Worm (Caenorhabditis elegans) whole organism, L4 larva: Measurements from ENCODE around the gene ZK418.10.
A peak's percentile ranks its signal among the peaks of the same experiment; 100 is the strongest.

Experiments used
- F26F4.8 ChIP-seq: fragments of 200-800 bp; sonication (Bioruptor generic); conservative IDR thresholded peaks from 2 replicates; pipeline ENCODE4 v1.3.6; 2022; ENCODE audit warnings: missing genetic modification characterization, missing compliant biosample characterization
- T26A8.4 ChIP-seq: fragments of 200-800 bp; sonication (Bioruptor generic); IDR thresholded peaks from 2 replicates; pipeline ENCODE4 v1.3.6; 2022; ENCODE audit warnings: missing genetic modification characterization, missing compliant biosample characterization
- Y48G9A.11 ChIP-seq: fragments of 200-800 bp; sonication (Bioruptor generic); IDR thresholded peaks from 2 replicates; pipeline ENCODE4 v1.3.6; 2022; ENCODE audit warnings: missing genetic modification reagents, missing genetic modification characterization, missing compliant biosample characterization
- Y5F2A.4 ChIP-seq: fragments of 200-800 bp; sonication (Bioruptor generic); optimal IDR thresholded peaks from 2 replicates; lab custom pipeline; 2018; ENCODE audit warnings: mild to moderate bottlenecking, missing genetic modification characterization, missing compliant biosample characterization
- Y75B8A.6 ChIP-seq: fragments of 200-800 bp; sonication (Bioruptor generic); IDR thresholded peaks from 2 replicates; pipeline ENCODE4 v1.3.6; 2022; ENCODE audit warnings: missing genetic modification reagents, missing genetic modification characterization, missing compliant biosample characterization
- aha-1 ChIP-seq: fragments of 150-350 bp; peaks from one replicate; lab custom pipeline; 2014; ENCODE audit warnings: missing biosample characterization, missing genetic modification characterization
- aly-2 ChIP-seq: sonication (generic microtip); optimal IDR thresholded peaks from 2 replicates; lab custom pipeline; 2018; ENCODE audit warnings: missing biosample characterization, missing genetic modification characterization
- ama-1 ChIP-seq: fragments of 150-350 bp; optimal IDR thresholded peaks from 2 replicates; lab custom pipeline; 2014; ENCODE audit warnings: inconsistent platforms, mixed read lengths
- arid-1 ChIP-seq: fragments of 200-800 bp; sonication (Bioruptor generic); conservative IDR thresholded peaks from 2 replicates; pipeline ENCODE4 v1.3.6; 2022; ENCODE audit warnings: missing genetic modification reagents, missing genetic modification characterization, missing compliant biosample characterization
- ceh-20 ChIP-seq: fragments of 200-800 bp; sonication (Bioruptor generic); IDR thresholded peaks from 2 replicates; pipeline ENCODE4 v1.3.6; 2022; ENCODE audit warnings: missing genetic modification reagents, missing genetic modification characterization, missing compliant biosample characterization
- ceh-28 ChIP-seq: fragments of 150-350 bp; optimal IDR thresholded peaks from 2 replicates; lab custom pipeline; 2014; ENCODE audit warnings: missing biosample characterization, missing genetic modification reagents, missing genetic modification characterization
- ceh-62 ChIP-seq: sonication (generic microtip); optimal IDR thresholded peaks from 2 replicates; lab custom pipeline; 2017; ENCODE audit warnings: missing biosample characterization, missing genetic modification characterization
- ctbp-1 ChIP-seq: fragments of 200-800 bp; sonication (Bioruptor generic); IDR thresholded peaks from 2 replicates; pipeline ENCODE4 v1.3.6; 2022; ENCODE audit warnings: missing genetic modification reagents, missing genetic modification characterization, missing compliant biosample characterization
- daf-12 ChIP-seq: fragments of 150-350 bp; optimal IDR thresholded peaks from 2 replicates; lab custom pipeline; 2014; ENCODE audit warnings: missing biosample characterization, missing genetic modification reagents, missing genetic modification characterization
- daf-16 ChIP-seq, 3 experiments: sonication (generic microtip); optimal IDR thresholded peaks; 2 replicates each; lab custom pipeline; 2016 to 2017; ENCODE audit warnings: missing genetic modification characterization in 3 of 3, missing genetic modification reagents in 3 of 3, mild to moderate bottlenecking in 2 of 3, missing compliant biosample characterization in 2 of 3, missing biosample characterization in 1 of 3, moderate library complexity in 1 of 3
- daf-8 ChIP-seq: fragments of 200-800 bp; sonication (Bioruptor generic); IDR thresholded peaks from 2 replicates; pipeline ENCODE4 v1.3.6; 2022; ENCODE audit warnings: missing genetic modification characterization, missing compliant biosample characterization
- dve-1 ChIP-seq: sonication (generic microtip); optimal IDR thresholded peaks from 2 replicates; lab custom pipeline; 2017; ENCODE audit warnings: antibody characterized with exemption, mild to moderate bottlenecking, missing genetic modification characterization, missing compliant biosample characterization; ENCODE audit not compliant: insufficient read depth
- fos-1 ChIP-seq: fragments of 150-350 bp; optimal IDR thresholded peaks from 2 replicates; lab custom pipeline; 2014; ENCODE audit warnings: missing biosample characterization, missing genetic modification characterization
- gei-8 ChIP-seq: fragments of 200-800 bp; sonication (Bioruptor generic); optimal IDR thresholded peaks from 2 replicates; lab custom pipeline; 2018; ENCODE audit warnings: mild to moderate bottlenecking, missing genetic modification characterization, missing compliant biosample characterization
- lim-7 ChIP-seq: fragments of 200-800 bp; sonication (Bioruptor generic); IDR thresholded peaks from 2 replicates; pipeline ENCODE4 v1.3.6; 2022; ENCODE audit warnings: missing genetic modification characterization, missing compliant biosample characterization
- lin-13 ChIP-seq: fragments of 150-350 bp; optimal IDR thresholded peaks from 2 replicates; lab custom pipeline; 2014; ENCODE audit warnings: missing biosample characterization, missing genetic modification reagents, missing genetic modification characterization
- lin-15B ChIP-seq: fragments of 150-350 bp; sonication (generic microtip); optimal IDR thresholded peaks from 3 replicates; lab custom pipeline; 2014; ENCODE audit warnings: missing biosample characterization, missing genetic modification characterization
- lin-29 ChIP-seq: fragments of 200-800 bp; sonication (Bioruptor generic); IDR thresholded peaks from 2 replicates; pipeline ENCODE4 v1.3.6; 2022; ENCODE audit warnings: missing genetic modification reagents, missing genetic modification characterization, missing compliant biosample characterization
- lin-38 ChIP-seq: fragments of 200-800 bp; sonication (Bioruptor generic); IDR thresholded peaks from 2 replicates; pipeline ENCODE4 v1.3.6; 2022; ENCODE audit warnings: missing genetic modification reagents, missing genetic modification characterization, missing compliant biosample characterization
- lir-3 ChIP-seq: sonication (generic microtip); optimal IDR thresholded peaks from 2 replicates; lab custom pipeline; 2016; ENCODE audit warnings: mild to moderate bottlenecking, missing genetic modification characterization, missing compliant biosample characterization
- lsy-2 ChIP-seq, 2 experiments: fragments of 150-350 bp in 1 of 2; sonication (generic microtip) in 1 of 2; optimal IDR thresholded peaks; 2 replicates each; lab custom pipeline; 2014 to 2017; ENCODE audit warnings: missing biosample characterization in 2 of 2, missing genetic modification characterization in 2 of 2
- mes-2 ChIP-seq: sonication (generic microtip); optimal IDR thresholded peaks from 2 replicates; lab custom pipeline; 2016; ENCODE audit warnings: missing genotype, mild to moderate bottlenecking, missing genetic modification characterization, missing compliant biosample characterization; ENCODE audit not compliant: poor library complexity, severe bottlenecking
- mxl-3 ChIP-seq: fragments of 200-800 bp; sonication (Bioruptor generic); optimal IDR thresholded peaks from 2 replicates; lab custom pipeline; 2018; ENCODE audit warnings: mild to moderate bottlenecking, missing genetic modification characterization, missing compliant biosample characterization
- nhr-10 ChIP-seq: fragments of 150-350 bp; optimal IDR thresholded peaks from 2 replicates; lab custom pipeline; 2014; ENCODE audit warnings: missing biosample characterization, missing genetic modification characterization
- nhr-102 ChIP-seq: sonication (generic microtip); optimal IDR thresholded peaks from 2 replicates; lab custom pipeline; 2016; ENCODE audit warnings: mild to moderate bottlenecking, missing genetic modification characterization, moderate library complexity, missing compliant biosample characterization
- nhr-11 ChIP-seq: fragments of 150-350 bp; optimal IDR thresholded peaks from 2 replicates; lab custom pipeline; 2014; ENCODE audit warnings: missing biosample characterization, missing genetic modification characterization
- nhr-111 ChIP-seq: fragments of 200-800 bp; sonication (Bioruptor generic); optimal IDR thresholded peaks from 2 replicates; lab custom pipeline; 2018; ENCODE audit warnings: mild to moderate bottlenecking, missing genetic modification characterization, missing compliant biosample characterization
- nhr-237 ChIP-seq: sonication (generic microtip); optimal IDR thresholded peaks from 2 replicates; lab custom pipeline; 2017; ENCODE audit warnings: missing biosample characterization, missing genetic modification characterization
- nhr-28 ChIP-seq: fragments of 150-350 bp; optimal IDR thresholded peaks from 2 replicates; lab custom pipeline; 2014; ENCODE audit warnings: missing biosample characterization, missing genetic modification characterization
- nhr-41 ChIP-seq: fragments of 200-800 bp; sonication (Bioruptor generic); IDR thresholded peaks from 2 replicates; pipeline ENCODE4 v1.3.6; 2022; ENCODE audit warnings: missing genetic modification reagents, missing genetic modification characterization, missing compliant biosample characterization
- pha-4 ChIP-seq, 2 experiments: fragments of 150-350 bp in 1 of 2; fragments of 200-800 bp in 1 of 2; sonication (Bioruptor generic) in 1 of 2; IDR thresholded peaks in 1 of 2; optimal IDR thresholded peaks in 1 of 2; 2 replicates each; pipeline versions ENCODE4 v1.3.6 to Lab custom; 2014 to 2022; ENCODE audit warnings: missing genetic modification characterization in 2 of 2, missing genetic modification reagents in 2 of 2, missing biosample characterization in 1 of 2, missing compliant biosample characterization in 1 of 2
- pqm-1 ChIP-seq: sonication (generic microtip); optimal IDR thresholded peaks from 2 replicates; lab custom pipeline; 2017; ENCODE audit warnings: missing biosample characterization, missing genetic modification characterization
- rbr-2 ChIP-seq: sonication (generic microtip); optimal IDR thresholded peaks from 2 replicates; lab custom pipeline; 2016; ENCODE audit warnings: missing genotype, missing genetic modification characterization, missing compliant biosample characterization
- sdz-12 ChIP-seq: fragments of 200-800 bp; sonication (Bioruptor generic); optimal IDR thresholded peaks from 2 replicates; lab custom pipeline; 2018; ENCODE audit warnings: mild to moderate bottlenecking, missing genetic modification characterization, missing compliant biosample characterization
- snpc-1.2 ChIP-seq: fragments of 200-800 bp; sonication (Bioruptor generic); IDR thresholded peaks from 2 replicates; pipeline ENCODE4 v1.3.6; 2022; ENCODE audit warnings: missing genetic modification reagents, missing genetic modification characterization, missing compliant biosample characterization
- snpc-4 ChIP-seq: fragments of 150-350 bp; optimal IDR thresholded peaks from 2 replicates; lab custom pipeline; 2014; ENCODE audit warnings: missing biosample characterization, missing genetic modification characterization
- spr-1 ChIP-seq: sonication (generic microtip); optimal IDR thresholded peaks from 2 replicates; lab custom pipeline; 2016; ENCODE audit warnings: mild to moderate bottlenecking, missing genetic modification characterization, missing compliant biosample characterization
- spr-3 ChIP-seq: fragments of 200-800 bp; sonication (Bioruptor generic); optimal IDR thresholded peaks from 2 replicates; lab custom pipeline; 2018; ENCODE audit warnings: mild to moderate bottlenecking, missing genetic modification characterization, missing compliant biosample characterization
- tag-97 ChIP-seq: fragments of 200-800 bp; sonication (Bioruptor generic); IDR thresholded peaks from 2 replicates; pipeline ENCODE4 v1.3.6; 2022; ENCODE audit warnings: missing genetic modification characterization, missing compliant biosample characterization
- unc-130 ChIP-seq: sonication (generic microtip); optimal IDR thresholded peaks from 2 replicates; lab custom pipeline; 2016; ENCODE audit warnings: missing genetic modification reagents, missing genetic modification characterization, missing compliant biosample characterization
- unc-62 ChIP-seq, 3 experiments: fragments of 150-350 bp in 1 of 3; sonication (generic microtip); optimal IDR thresholded peaks in 2 of 3; peaks in 1 of 3; 1 replicate in 1 of 3; 2 replicates in 2 of 3; lab custom pipeline; 2014 to 2017; ENCODE audit warnings: missing biosample characterization in 3 of 3, missing genetic modification characterization in 3 of 3, missing genetic modification reagents in 3 of 3, missing genotype in 1 of 3
- zag-1 ChIP-seq: fragments of 150-350 bp; optimal IDR thresholded peaks from 2 replicates; lab custom pipeline; 2014; ENCODE audit warnings: missing biosample characterization, missing genetic modification characterization
- zfp-2 ChIP-seq: sonication (generic microtip); optimal IDR thresholded peaks from 2 replicates; lab custom pipeline; 2016; ENCODE audit warnings: mild to moderate bottlenecking, missing genetic modification characterization, missing compliant biosample characterization
- zfp-3 ChIP-seq: fragments of 200-800 bp; sonication (Bioruptor generic); conservative IDR thresholded peaks from 2 replicates; pipeline ENCODE4 v1.3.6; 2022; ENCODE audit warnings: missing genetic modification reagents, missing genetic modification characterization, missing compliant biosample characterization
- zip-2 ChIP-seq: fragments of 150-350 bp; optimal IDR thresholded peaks from 2 replicates; lab custom pipeline; 2014; ENCODE audit warnings: missing biosample characterization, missing genetic modification characterization

The ZK418.10 gene

ce11 chrIII:7116615-7117252, 26.2 kb upstream of the ZK418.10 start (continued):
- TF ChIP-seq ceh-20 (no peak), nhr-102 (tag; lab: Kevin White, UChicago) (no peak), daf-16 (GFP tag; optimal IDR thresholded peaks at IDR 0.05; lab: Kevin White, UChicago) (no peak), daf-16 (tag; optimal IDR thresholded peaks at IDR 0.05; lab: Kevin White, UChicago) (peak; percentile 67), Y5F2A.4 (GFP tag; lab: Kevin White, UChicago) (no peak), gei-8 (GFP tag; lab: Kevin White, UChicago) (no peak), nhr-28 (tag; lab: Kevin White, UChicago) (peak; percentile 87), daf-12 (tag; lab: Kevin White, UChicago) (no peak), zfp-2 (tag; lab: Kevin White, UChicago) (no peak), snpc-1.2 (GFP tag; lab: Robert Waterston, UW) (no peak), nhr-10 (tag; lab: Kevin White, UChicago) (peak; percentile 88), Y48G9A.11 (GFP tag; lab: Robert Waterston, UW) (no peak), Y75B8A.6 (no peak), tag-97 (no peak), fos-1 (tag; lab: Kevin White, UChicago) (no peak), nhr-41 (GFP tag; lab: Robert Waterston, UW) (no peak), ama-1 (lab: Kevin White, UChicago) (no peak), aha-1 (tag; lab: Kevin White, UChicago) (peak; percentile 91), lin-13 (GFP tag; lab: Kevin White, UChicago) (peak; percentile 4), mes-2 (tag; lab: Kevin White, UChicago) (peak; percentile 52), spr-1 (tag; lab: Kevin White, UChicago) (no peak), rbr-2 (tag; lab: Kevin White, UChicago) (peak; percentile 34), F26F4.8 (GFP tag; lab: Robert Waterston, UW) (no peak), mxl-3 (peak; percentile 74), nhr-237 (no peak), ctbp-1 (no peak), dve-1 (tag; lab: Kevin White, UChicago) (peak; percentile 90), ceh-62 (tag; lab: Kevin White, UChicago) (no peak), zag-1 (tag; lab: Kevin White, UChicago) (no peak), zfp-3 (0 out of 2 replicates have a peak, but pooled peaks have one; percentile 13), pqm-1 (tag; lab: Kevin White, UChicago) (peak; percentile 69), T26A8.4 (GFP tag; lab: Robert Waterston, UW) (no peak), spr-3 (GFP tag; lab: Kevin White, UChicago) (no peak), aly-2 (tag; lab: Kevin White, UChicago) (no peak), snpc-4 (tag; lab: Kevin White, UChicago) (no peak), zip-2 (tag; lab: Kevin White, UChicago) (no peak), lir-3 (tag; lab: Kevin White, UChicago) (no peak), nhr-111 (GFP tag; lab: Kevin White, UChicago) (no peak), sdz-12 (GFP tag; lab: Kevin White, UChicago) (no peak), unc-130 (no peak), lsy-2 (tag; optimal IDR thresholded peaks at IDR 0.05; lab: Kevin White, UChicago) (peak; percentile 50 to 80), arid-1 (GFP tag; lab: Robert Waterston, UW) (0 out of 2 replicates have a peak, but pooled peaks have one; percentile 28), unc-62 (GFP tag; optimal IDR thresholded peaks at IDR 0.05 in 1 of 2; lab: Kevin White, UChicago) (no peak), unc-62 (tag; optimal IDR thresholded peaks at IDR 0.05; lab: Kevin White, UChicago) (no peak), lin-29 (GFP tag; lab: Robert Waterston, UW) (no peak), ceh-28 (tag; lab: Kevin White, UChicago) (no peak), daf-8 (GFP tag; lab: Robert Waterston, UW) (no peak), lin-15B (no peak), pha-4 (GFP tag; IDR thresholded peaks at IDR 0.05; lab: Robert Waterston, UW) (no peak), pha-4 (tag; optimal IDR thresholded peaks at IDR 0.05; lab: Kevin White, UChicago) (no peak), lim-7 (no peak), nhr-11 (tag; lab: Kevin White, UChicago) (peak; percentile 9), lin-38 (GFP tag; lab: Robert Waterston, UW) (peak; percentile 22)
